Fruit fly (Drosophila melanogaster): ENCODE results near the gene Apc.
A peak's percentile ranks its signal among the peaks of the same experiment; 100 is the strongest.

Gene Apc

DNA sequence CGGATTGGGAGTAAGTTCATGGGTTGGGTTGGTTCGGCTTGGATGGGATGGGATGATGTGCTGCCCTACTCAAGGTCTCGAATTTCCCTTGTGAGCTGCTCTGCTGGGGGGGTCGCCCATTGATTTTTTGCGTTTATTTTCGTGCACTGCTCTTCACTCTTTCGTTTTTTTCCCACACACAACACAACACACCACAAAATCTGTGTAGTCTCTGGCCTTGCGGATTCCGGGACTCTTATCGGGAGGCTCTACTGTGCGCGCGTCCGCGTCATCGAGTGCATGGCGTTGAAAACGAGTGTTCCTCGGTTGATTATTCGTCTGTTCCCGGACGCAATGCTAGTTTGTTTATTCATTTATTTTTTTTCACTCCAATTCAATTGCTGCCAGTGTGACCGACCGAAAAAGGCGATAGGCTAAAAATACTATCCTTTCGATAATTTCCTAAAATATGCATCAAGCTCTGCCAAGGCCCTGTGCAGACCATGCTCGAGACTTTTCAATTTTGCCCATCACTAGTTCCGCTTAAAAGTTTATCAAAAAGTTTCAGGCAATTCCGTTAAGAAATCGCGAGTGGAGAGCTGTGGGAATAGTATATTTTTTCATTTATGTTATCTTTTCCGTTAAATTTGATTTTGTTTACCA lies 12.8 kb downstream of the Apc start, which contains the start of gene WASp (continued):
- TF ChIP-seq topi (GFP tag; optimal IDR thresholded peaks at IDR 0.05) (no peak), fd85E (GFP tag; optimal IDR thresholded peaks at IDR 0.05) (peak; percentile 51), dac (GFP tag; optimal IDR thresholded peaks at IDR 0.05) (peak; percentile 47), CG6163 (GFP tag; IDR thresholded peaks at IDR 0.05) (peak; percentile 73), CG1621 (tag; optimal IDR thresholded peaks at IDR 0.05) (no peak), lz (GFP tag; optimal IDR thresholded peaks at IDR 0.05) (peak; percentile 68), CG11762 (GFP tag; optimal IDR thresholded peaks at IDR 0.05; ENCODE audit: insufficient read depth) (no peak), CG31627 (GFP tag; optimal IDR thresholded peaks at IDR 0.05) (peak; percentile 48), CG8319 (GFP tag; optimal IDR thresholded peaks at IDR 0.05) (no peak), Eip75B (GFP tag; optimal IDR thresholded peaks at IDR 0.05) (no peak), CG16779 (tag; optimal IDR thresholded peaks at IDR 0.05) (peak; percentile 59), Ets21C (GFP tag; optimal IDR thresholded peaks at IDR 0.05) (peak; percentile 26), vri (GFP tag; optimal IDR thresholded peaks at IDR 0.05) (no peak)

DNA sequence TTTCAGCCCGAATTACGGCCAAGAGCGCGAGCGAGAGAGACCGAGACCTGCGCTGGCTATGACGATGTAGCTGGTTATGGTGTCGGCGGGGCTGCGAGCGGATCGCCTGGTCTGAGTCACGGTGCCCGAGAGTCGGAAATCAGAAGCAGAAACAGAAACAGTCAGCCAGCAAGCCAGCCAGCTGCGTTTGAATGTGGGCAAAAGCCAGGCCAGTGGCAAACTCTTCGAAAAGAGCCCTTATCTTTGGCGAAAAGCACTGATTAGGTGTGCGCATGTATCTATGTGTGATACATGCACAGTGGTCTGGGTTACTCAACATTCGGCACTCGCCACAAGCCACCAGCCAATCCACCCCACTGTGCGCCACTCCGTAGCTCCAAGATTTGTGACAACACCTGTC lies 13.4 kb downstream of the Apc start:
- no peak for TF ChIP-seq OdsH (GFP tag; optimal IDR thresholded peaks at IDR 0.05)
- TF ChIP-seq cyc (GFP tag; optimal IDR thresholded peaks at IDR 0.05) = no peak
- peak; percentile 37 for TF ChIP-seq svp (GFP tag)
- no peak for TF ChIP-seq CG10669 (GFP tag; optimal IDR thresholded peaks at IDR 0.05)
- no peak for TF ChIP-seq fd85E (GFP tag; optimal IDR thresholded peaks at IDR 0.05)
- TF ChIP-seq lz (GFP tag; optimal IDR thresholded peaks at IDR 0.05) = no peak
- TF ChIP-seq vri (GFP tag; optimal IDR thresholded peaks at IDR 0.05) = peak; percentile 7

DNA sequence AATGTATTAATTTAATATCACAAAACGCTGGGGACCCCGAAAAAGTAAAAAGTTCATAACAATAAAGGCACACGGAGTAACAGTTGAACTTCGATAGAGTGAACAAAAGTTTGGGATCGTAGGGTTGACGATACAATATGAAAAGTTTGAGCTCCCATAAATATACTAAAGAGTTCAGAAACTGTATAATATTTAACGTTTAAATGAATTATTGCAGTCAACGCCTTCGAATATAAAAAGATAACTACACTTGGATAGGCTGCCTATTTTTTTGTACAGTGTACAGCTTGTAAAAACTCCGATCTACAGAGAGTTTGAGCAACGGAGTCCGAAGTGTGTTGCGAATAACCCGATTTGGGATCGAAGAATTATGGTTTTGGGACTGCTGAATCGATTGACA lies 13.8 kb downstream of the Apc start:
- TF ChIP-seq dac (GFP tag; optimal IDR thresholded peaks at IDR 0.05) = no peak
- TF ChIP-seq CG11294 (GFP tag; IDR thresholded peaks at IDR 0.05) = no peak
- TF ChIP-seq CG32006 (GFP tag; optimal IDR thresholded peaks at IDR 0.05) = no peak
- TF ChIP-seq Lpt (GFP tag; optimal IDR thresholded peaks at IDR 0.05) = no peak
- TF ChIP-seq CG31627 (GFP tag; optimal IDR thresholded peaks at IDR 0.05) = peak; percentile 54
- peak; percentile 79 for TF ChIP-seq svp (GFP tag)
- no peak for TF ChIP-seq CG8319 (GFP tag; optimal IDR thresholded peaks at IDR 0.05)
- no peak for TF ChIP-seq fkh (GFP tag; optimal IDR thresholded peaks at IDR 0.05)
- no peak for TF ChIP-seq CG6276 (GFP tag; optimal IDR thresholded peaks at IDR 0.05)
- peak; percentile 65 for TF ChIP-seq esn (GFP tag; optimal IDR thresholded peaks at IDR 0.05)
- no peak for TF ChIP-seq CG16779 (tag; optimal IDR thresholded peaks at IDR 0.05)
- TF ChIP-seq CG34406 (GFP tag; optimal IDR thresholded peaks at IDR 0.05) = peak; percentile 41
- TF ChIP-seq Sox15 (GFP tag; optimal IDR thresholded peaks at IDR 0.05) = peak; percentile 31
- peak; percentile 45 for TF ChIP-seq cyc (GFP tag; optimal IDR thresholded peaks at IDR 0.05)
- TF ChIP-seq Sox14 (GFP tag; optimal IDR thresholded peaks at IDR 0.05) = peak; percentile 40
- TF ChIP-seq lz (GFP tag; optimal IDR thresholded peaks at IDR 0.05) = peak; percentile 57
- peak; percentile 33 for TF ChIP-seq CG6792 (GFP tag; optimal IDR thresholded peaks at IDR 0.05)

DNA sequence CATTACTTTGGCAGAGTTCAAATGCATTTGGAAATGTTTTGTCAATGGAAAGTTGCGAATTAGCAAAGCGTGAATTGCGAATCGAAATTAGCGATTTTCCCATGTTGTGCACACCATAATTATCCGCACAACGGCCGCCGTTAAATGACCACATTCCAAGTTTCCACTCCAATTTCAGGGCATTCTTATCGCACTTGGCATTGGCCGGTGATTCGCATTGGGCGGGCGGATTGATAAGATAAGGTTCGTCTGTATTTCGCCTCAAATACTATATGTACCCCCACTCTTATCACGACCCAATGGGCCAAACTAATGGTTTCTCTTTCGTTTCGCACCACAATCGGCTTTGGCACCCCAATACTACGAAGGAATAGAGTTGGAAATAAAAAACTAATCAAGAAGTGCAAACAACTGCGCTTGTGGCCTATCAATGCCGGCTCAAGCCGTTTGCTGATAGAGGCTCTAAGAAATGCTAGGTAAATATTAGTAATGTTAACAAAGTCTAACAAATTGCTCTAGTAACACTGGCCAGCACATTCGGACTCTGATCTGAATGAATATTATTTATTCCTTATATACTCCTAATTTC lies 15.1 kb downstream of the Apc start:
- peak; percentile 72 for TF ChIP-seq fkh (GFP tag; optimal IDR thresholded peaks at IDR 0.05)
- no peak for TF ChIP-seq dsx (GFP tag; optimal IDR thresholded peaks at IDR 0.05; ENCODE audit: poor library complexity, severe bottlenecking)

DNA sequence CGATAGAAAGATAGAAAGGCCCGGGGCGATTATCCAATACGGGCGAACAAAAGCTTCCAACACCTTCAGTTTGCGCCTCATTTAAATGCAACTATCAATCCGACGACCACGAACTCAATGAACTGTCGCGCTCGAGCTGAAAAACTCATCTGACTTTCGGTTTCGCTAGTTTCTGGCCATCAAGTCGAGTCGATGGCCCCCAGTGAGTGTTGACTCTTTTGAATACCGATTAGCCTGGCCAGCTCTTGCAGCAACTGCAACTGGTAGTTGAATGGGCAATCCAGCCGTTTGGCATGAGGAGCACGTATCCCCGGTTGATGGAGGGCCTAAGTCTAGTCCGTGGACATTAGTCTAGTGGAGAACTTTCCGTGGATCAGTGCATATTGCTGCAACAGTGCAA lies 17.3 kb downstream of the Apc start:
- TF ChIP-seq OdsH (GFP tag; optimal IDR thresholded peaks at IDR 0.05) = no peak
- TF ChIP-seq CG8632 (GFP tag; optimal IDR thresholded peaks at IDR 0.05) = no peak
- no peak for TF ChIP-seq esn (GFP tag; optimal IDR thresholded peaks at IDR 0.05)
- TF ChIP-seq spab (GFP tag; optimal IDR thresholded peaks at IDR 0.05) = no peak
- TF ChIP-seq CG9139 (GFP tag; optimal IDR thresholded peaks at IDR 0.05) = no peak
- no peak for TF ChIP-seq fkh (GFP tag; optimal IDR thresholded peaks at IDR 0.05)
- no peak for TF ChIP-seq pdm3 (GFP tag; optimal IDR thresholded peaks at IDR 0.05)
- TF ChIP-seq CG11902 (GFP tag; optimal IDR thresholded peaks at IDR 0.05) = no peak
- no peak for TF ChIP-seq Met (GFP tag; optimal IDR thresholded peaks at IDR 0.05)
- TF ChIP-seq CG16779 (tag; optimal IDR thresholded peaks at IDR 0.05) = no peak
- no peak for TF ChIP-seq Lpt (GFP tag; optimal IDR thresholded peaks at IDR 0.05)
- no peak for TF ChIP-seq CG11294 (GFP tag; IDR thresholded peaks at IDR 0.05)
- TF ChIP-seq acj6 (GFP tag; optimal IDR thresholded peaks at IDR 0.05) = no peak
- TF ChIP-seq CG1621 (tag; optimal IDR thresholded peaks at IDR 0.05) = no peak
- TF ChIP-seq cyc (GFP tag; optimal IDR thresholded peaks at IDR 0.05) = no peak
- TF ChIP-seq Hr39 (GFP tag; optimal IDR thresholded peaks at IDR 0.05) = no peak
- no peak for TF ChIP-seq Hr38 (GFP tag; optimal IDR thresholded peaks at IDR 0.05)
